Worm (Caenorhabditis elegans) whole organism, early embryonic: ENCODE data around the gene Y77E11A.23.

Experiments used
- B0310.2 ChIP-seq: sonication (generic microtip); optimal IDR thresholded peaks from 2 replicates; lab custom pipeline; 2016; ENCODE audit warnings: mild to moderate bottlenecking, missing genetic modification characterization, missing compliant biosample characterization
- F13C5.2 ChIP-seq: sonication (generic microtip); optimal IDR thresholded peaks from 2 replicates; lab custom pipeline; 2017; ENCODE audit warnings: mild to moderate bottlenecking, missing genetic modification characterization, inconsistent platforms, missing compliant biosample characterization
- aly-1 ChIP-seq: sonication (generic microtip); optimal IDR thresholded peaks from 2 replicates; lab custom pipeline; 2016; ENCODE audit warnings: missing genetic modification characterization, missing compliant biosample characterization
- ama-1 ChIP-seq: fragments of 150-350 bp; optimal IDR thresholded peaks from 2 replicates; lab custom pipeline; 2014
- ceh-13 ChIP-seq: fragments of 200-800 bp; sonication (Bioruptor generic); optimal IDR thresholded peaks from 2 replicates; lab custom pipeline; 2018; ENCODE audit warnings: mild to moderate bottlenecking, missing genetic modification characterization, missing compliant biosample characterization
- ceh-36 ChIP-seq: sonication (generic microtip); optimal IDR thresholded peaks from 2 replicates; lab custom pipeline; 2016; ENCODE audit warnings: missing genetic modification characterization, inconsistent platforms, missing compliant biosample characterization
- ets-7 ChIP-seq: sonication (generic microtip); optimal IDR thresholded peaks from 2 replicates; lab custom pipeline; 2016; ENCODE audit warnings: missing genotype, missing genetic modification characterization, missing compliant biosample characterization
- flt-1 ChIP-seq: fragments of 200-800 bp; sonication (Bioruptor generic); IDR thresholded peaks from 2 replicates; pipeline ENCODE4 v1.3.6; 2022; ENCODE audit warnings: missing genetic modification characterization, missing compliant biosample characterization
- hmbx-1 ChIP-seq: sonication (generic microtip); optimal IDR thresholded peaks from 2 replicates; lab custom pipeline; 2016; ENCODE audit warnings: mild to moderate bottlenecking, missing genetic modification characterization, missing compliant biosample characterization
- hmg-4 ChIP-seq: fragments of 200-800 bp; sonication (Bioruptor generic); optimal IDR thresholded peaks from 2 replicates; lab custom pipeline; 2018; ENCODE audit warnings: mild to moderate bottlenecking, missing genetic modification characterization, missing compliant biosample characterization
- hnd-1 ChIP-seq: sonication (generic microtip); optimal IDR thresholded peaks from 2 replicates; lab custom pipeline; 2016; ENCODE audit warnings: missing genetic modification characterization, missing compliant biosample characterization
- pes-1 ChIP-seq: fragments of 200-800 bp; sonication (Bioruptor generic); IDR thresholded peaks from 2 replicates; pipeline ENCODE4 v1.3.6; 2022; ENCODE audit warnings: missing genetic modification reagents, missing genetic modification characterization, missing compliant biosample characterization
- scrt-1 ChIP-seq: fragments of 200-800 bp; sonication (Bioruptor generic); IDR thresholded peaks from 2 replicates; pipeline ENCODE4 v1.3.6; 2022; ENCODE audit warnings: missing genetic modification characterization, missing compliant biosample characterization
- sea-1 ChIP-seq: fragments of 200-800 bp; sonication (Bioruptor generic); conservative IDR thresholded peaks from 2 replicates; pipeline ENCODE4 v1.3.6; 2022; ENCODE audit warnings: missing genetic modification characterization, missing compliant biosample characterization
- tbx-11 ChIP-seq: fragments of 200-800 bp; sonication (Bioruptor generic); IDR thresholded peaks from 2 replicates; pipeline ENCODE4 v1.3.6; 2022; ENCODE audit warnings: missing genetic modification characterization, missing compliant biosample characterization
- tbx-37 ChIP-seq: fragments of 200-800 bp; sonication (Bioruptor generic); conservative IDR thresholded peaks from 2 replicates; pipeline ENCODE4 v1.3.6; 2022; ENCODE audit warnings: missing genetic modification reagents, missing genetic modification characterization, missing compliant biosample characterization
- tra-4 ChIP-seq: sonication (generic microtip); optimal IDR thresholded peaks from 2 replicates; lab custom pipeline; 2017; ENCODE audit warnings: missing genetic modification characterization, missing compliant biosample characterization

Y77E11A.23 gene

ce11 chrIV:1448528-1448927 lies 18.4 kb upstream of the Y77E11A.23 start:
- TF ChIP-seq pes-1 (GFP tag; lab: Robert Waterston, UW): peak; percentile 24; the same call in 1 of the 2 replicates

- TF ChIP-seq sea-1 (no peak), tra-4 (tag; lab: Kevin White, UChicago) (no peak), tbx-11 (GFP tag; lab: Robert Waterston, UW) (no peak), F13C5.2 (tag; lab: Kevin White, UChicago) (no peak), ama-1 (lab: Kevin White, UChicago) (no peak), ceh-36 (tag; lab: Kevin White, UChicago) (no peak), ets-7 (tag; lab: Kevin White, UChicago) (no peak), hnd-1 (tag; lab: Kevin White, UChicago) (no peak), flt-1 (GFP tag; lab: Robert Waterston, UW) (no peak), ceh-13 (no peak), pes-1 (GFP tag; lab: Robert Waterston, UW) (no peak), aly-1 (tag; lab: Kevin White, UChicago) (no peak)
These were observed 15.8 kb upstream of the Y77E11A.23 start, which contains the start of gene clp-7 for ce11 chrIV:1445920-1446319. clp-7 (minus strand) TSS chrIV:1445966.

DNA sequence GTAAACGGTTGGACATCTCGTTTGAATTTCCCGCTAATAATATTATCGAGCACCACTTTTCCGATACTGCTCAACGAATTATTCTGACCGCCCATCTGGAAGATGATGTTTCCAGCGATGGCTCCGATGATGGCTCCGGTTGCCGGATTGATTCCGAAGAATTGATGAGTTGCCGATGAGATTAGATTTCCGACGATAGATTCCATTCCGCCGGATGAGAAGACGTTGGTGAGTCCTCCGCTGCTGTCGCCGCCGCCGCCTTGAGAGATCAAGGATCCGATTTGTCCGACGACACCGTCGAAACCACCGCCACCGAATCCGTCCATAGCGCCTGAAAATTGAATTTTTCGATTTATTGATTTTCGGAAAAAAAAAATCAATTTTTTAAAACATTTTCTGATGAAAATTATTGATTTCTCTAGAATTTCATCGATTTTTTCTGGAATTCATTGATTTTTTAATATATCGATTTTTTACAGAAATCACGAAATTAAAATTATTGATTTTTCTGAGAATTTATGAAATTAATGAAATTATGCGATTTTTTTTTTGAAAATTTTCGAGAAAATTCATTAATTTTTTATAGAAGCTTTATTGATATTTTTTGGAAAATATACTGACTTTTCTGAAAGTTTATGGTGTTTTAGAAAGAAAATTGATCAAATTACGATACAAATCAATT lies 14.0 kb upstream of the Y77E11A.23 start:
- TF ChIP-seq aly-1 (tag; lab: Kevin White, UChicago) (no peak), flt-1 (GFP tag; lab: Robert Waterston, UW) (no peak), tbx-11 (GFP tag; lab: Robert Waterston, UW) (no peak), ama-1 (lab: Kevin White, UChicago) (no peak), B0310.2 (tag; lab: Kevin White, UChicago) (no peak), scrt-1 (GFP tag; lab: Robert Waterston, UW) (no peak), tra-4 (tag; lab: Kevin White, UChicago) (no peak), ceh-36 (tag; lab: Kevin White, UChicago) (no peak), tbx-37 (GFP tag; lab: Robert Waterston, UW) (no peak), ets-7 (tag; lab: Kevin White, UChicago) (no peak), pes-1 (GFP tag; lab: Robert Waterston, UW) (no peak)

ce11 chrIV:1443514-1443913 lies 13.3 kb upstream of the Y77E11A.23 start:
- no peak for TF ChIP-seq tbx-11 (GFP tag; lab: Robert Waterston, UW)
- TF ChIP-seq sea-1: no peak
- no peak for TF ChIP-seq ama-1 (lab: Kevin White, UChicago)
- TF ChIP-seq aly-1 (tag; lab: Kevin White, UChicago): no peak
- TF ChIP-seq pes-1 (GFP tag; lab: Robert Waterston, UW): no peak
- TF ChIP-seq ets-7 (tag; lab: Kevin White, UChicago): no peak
- no peak for TF ChIP-seq tbx-37 (GFP tag; lab: Robert Waterston, UW)
- TF ChIP-seq hmbx-1: no peak
- TF ChIP-seq ceh-13: no peak
- TF ChIP-seq flt-1 (GFP tag; lab: Robert Waterston, UW): no peak
- no peak for TF ChIP-seq ceh-36 (tag; lab: Kevin White, UChicago)
- no peak for TF ChIP-seq hmg-4 (GFP tag; lab: Kevin White, UChicago)

DNA sequence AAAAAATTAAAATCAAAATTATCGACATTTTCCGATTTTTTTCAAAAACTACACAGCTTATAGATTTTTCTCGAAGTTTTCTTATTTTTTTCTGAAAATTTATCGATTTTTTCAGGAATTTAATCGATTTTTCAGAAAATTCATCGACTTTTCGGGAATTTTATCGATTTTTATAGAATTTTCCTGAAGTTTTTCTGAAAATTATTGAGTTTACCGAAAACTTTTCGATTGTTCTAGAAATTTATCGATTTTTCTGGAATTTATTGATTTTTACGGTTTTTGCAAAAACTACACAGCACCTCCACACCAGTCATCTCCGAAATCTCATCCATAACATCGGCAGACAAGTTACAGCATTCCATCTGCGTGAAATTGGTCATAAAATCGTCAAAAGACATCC lies 7.5 kb upstream of the Y77E11A.23 start:
- TF ChIP-seq ets-7 (tag; lab: Kevin White, UChicago) (no peak), tbx-11 (GFP tag; lab: Robert Waterston, UW) (no peak), ceh-36 (tag; lab: Kevin White, UChicago) (no peak), B0310.2 (tag; lab: Kevin White, UChicago) (no peak), hmg-4 (GFP tag; lab: Kevin White, UChicago) (no peak), sea-1 (no peak), ama-1 (lab: Kevin White, UChicago) (no peak), flt-1 (GFP tag; lab: Robert Waterston, UW) (no peak), tra-4 (tag; lab: Kevin White, UChicago) (no peak), F13C5.2 (tag; lab: Kevin White, UChicago) (no peak), ceh-13 (no peak), scrt-1 (GFP tag; lab: Robert Waterston, UW) (no peak), hnd-1 (tag; lab: Kevin White, UChicago) (no peak), hmbx-1 (no peak)

ce11 chrIV:1435159-1435558 lies 5.0 kb upstream of the Y77E11A.23 start:
- no peak for TF ChIP-seq tra-4 (tag; lab: Kevin White, UChicago)
- TF ChIP-seq ets-7 (tag; lab: Kevin White, UChicago): no peak
- TF ChIP-seq pes-1 (GFP tag; lab: Robert Waterston, UW): no peak
- no peak for TF ChIP-seq ceh-13
- no peak for TF ChIP-seq flt-1 (GFP tag; lab: Robert Waterston, UW)
- TF ChIP-seq scrt-1 (GFP tag; lab: Robert Waterston, UW): no peak
- no peak for TF ChIP-seq ceh-36 (tag; lab: Kevin White, UChicago)
- TF ChIP-seq hmg-4 (GFP tag; lab: Kevin White, UChicago): no peak
- TF ChIP-seq ama-1 (lab: Kevin White, UChicago): no peak

- no peak for TF ChIP-seq B0310.2 (tag; lab: Kevin White, UChicago)
- no peak for TF ChIP-seq hnd-1 (tag; lab: Kevin White, UChicago)
- TF ChIP-seq hmg-4 (GFP tag; lab: Kevin White, UChicago): no peak
These were observed 4.5 kb upstream of the Y77E11A.23 start, which contains the start of gene clp-6 for ce11 chrIV:1434554-1435089. clp-6 (minus strand) TSS chrIV:1435039.
